Fruit fly (Drosophila melanogaster) whole organism, embryonic: ENCODE measurements around the gene sv.

Experiments
- BEAF-32 ChIP-seq: fragments of 200-800 bp; sonication (Bioruptor generic); optimal IDR thresholded peaks from 3 replicates; lab custom pipeline; 2017; ENCODE audit warnings: missing biosample characterization, missing genetic modification characterization, mild to moderate bottlenecking, moderate library complexity, missing genetic modification reagents
- CG10267 ChIP-seq: fragments of 200-800 bp; sonication (Bioruptor generic); optimal IDR thresholded peaks from 2 replicates; lab custom pipeline; 2018; ENCODE audit warnings: missing biosample characterization, mild to moderate bottlenecking, missing genetic modification characterization, moderate library complexity
- CG10431 ChIP-seq: fragments of 200-800 bp; sonication (Bioruptor generic); optimal IDR thresholded peaks from 3 replicates; lab custom pipeline; 2018; ENCODE audit warnings: missing biosample characterization, mild to moderate bottlenecking, missing genetic modification characterization
- CG11504 ChIP-seq: fragments of 200-800 bp; sonication (Bioruptor generic); optimal IDR thresholded peaks from 3 replicates; lab custom pipeline; 2019; ENCODE audit warnings: missing biosample characterization, mild to moderate bottlenecking, missing genetic modification characterization, moderate library complexity
- CG11723 ChIP-seq: fragments of 200-800 bp; sonication (Bioruptor generic); optimal IDR thresholded peaks from 2 replicates; lab custom pipeline; 2017; ENCODE audit warnings: missing biosample characterization, mild to moderate bottlenecking, missing genetic modification characterization
- CG12236 ChIP-seq: fragments of 200-800 bp; sonication (Bioruptor generic); optimal IDR thresholded peaks from 2 replicates; lab custom pipeline; 2016; ENCODE audit warnings: missing biosample characterization, missing genetic modification characterization
- CG13894 ChIP-seq: fragments of 200-800 bp; sonication (Bioruptor generic); optimal IDR thresholded peaks from 3 replicates; lab custom pipeline; 2018; ENCODE audit warnings: missing biosample characterization, mild to moderate bottlenecking, missing genetic modification characterization, moderate library complexity
- CG14710 ChIP-seq: fragments of 200-800 bp; sonication (Bioruptor generic); optimal IDR thresholded peaks from 3 replicates; lab custom pipeline; 2019; ENCODE audit warnings: missing biosample characterization, mild to moderate bottlenecking, missing genetic modification characterization, moderate library complexity
- CG17186 ChIP-seq: fragments of 200-800 bp; sonication (Bioruptor generic); optimal IDR thresholded peaks from 3 replicates; lab custom pipeline; 2017; ENCODE audit warnings: missing biosample characterization, missing genetic modification reagents, missing genetic modification characterization
- CG17361 ChIP-seq: fragments of 200-800 bp; sonication (Bioruptor generic); IDR thresholded peaks from 3 replicates; pipeline ENCODE4 v1.3.6; 2022; ENCODE audit warnings: missing biosample characterization, missing genetic modification characterization
- CG18262 ChIP-seq: fragments of 200-800 bp; optimal IDR thresholded peaks from 3 replicates; lab custom pipeline; 2019; ENCODE audit warnings: missing biosample characterization, mild to moderate bottlenecking, missing genetic modification characterization, moderate library complexity
- CG33557 ChIP-seq: fragments of 200-800 bp; sonication (Bioruptor generic); optimal IDR thresholded peaks from 2 replicates; lab custom pipeline; 2019; ENCODE audit warnings: missing biosample characterization, mild to moderate bottlenecking, missing genetic modification characterization, moderate library complexity
- CG6854 ChIP-seq: fragments of 200-800 bp; sonication (Bioruptor generic); optimal IDR thresholded peaks from 3 replicates; lab custom pipeline; 2017; ENCODE audit warnings: missing biosample characterization, mild to moderate bottlenecking, missing genetic modification characterization
- CG7786 ChIP-seq: fragments of 200-800 bp; sonication (Bioruptor generic); optimal IDR thresholded peaks from 2 replicates; lab custom pipeline; 2016; ENCODE audit warnings: missing biosample characterization, missing genetic modification characterization
- CG8089 ChIP-seq: fragments of 200-800 bp; sonication (Bioruptor generic); optimal IDR thresholded peaks from 3 replicates; lab custom pipeline; 2016; ENCODE audit warnings: missing biosample characterization, missing genetic modification characterization
- CG8944 ChIP-seq: fragments of 200-800 bp; sonication (Bioruptor generic); optimal IDR thresholded peaks from 3 replicates; lab custom pipeline; 2016; ENCODE audit warnings: missing biosample characterization, missing genetic modification characterization
- CoRest ChIP-seq: fragments of 200-800 bp; sonication (Bioruptor generic); optimal IDR thresholded peaks from 3 replicates; lab custom pipeline; 2018; ENCODE audit warnings: missing biosample characterization, mild to moderate bottlenecking, missing genetic modification characterization, moderate library complexity
- Dad ChIP-seq: fragments of 200-800 bp; sonication (Bioruptor generic); optimal IDR thresholded peaks from 3 replicates; lab custom pipeline; 2016; ENCODE audit warnings: missing biosample characterization, missing genetic modification characterization
- Dip3 ChIP-seq: fragments of 200-800 bp; sonication (Bioruptor generic); optimal IDR thresholded peaks from 3 replicates; lab custom pipeline; 2016; ENCODE audit warnings: missing biosample characterization, missing genetic modification characterization
- Dll ChIP-seq: fragments of 200-800 bp; sonication (Bioruptor generic); IDR thresholded peaks from 4 replicates; pipeline ENCODE4 v1.3.6; 2022; ENCODE audit warnings: missing biosample characterization, missing genetic modification characterization; ENCODE audit not compliant: partially characterized antibody
- Eip74EF ChIP-seq, 2 experiments: fragments of 200-800 bp in 1 of 2; fragments of >200 bp in 1 of 2; sonication (Bioruptor generic) in 1 of 2; optimal IDR thresholded peaks; 2 replicates each; lab custom pipeline; 2017 to 2019; ENCODE audit warnings: missing biosample characterization in 2 of 2, missing genetic modification characterization in 2 of 2, mild to moderate bottlenecking in 1 of 2, moderate library complexity in 1 of 2
- Ets65A ChIP-seq: fragments of 200-800 bp; sonication (Bioruptor generic); peaks from one replicate; lab custom pipeline; 2016; ENCODE audit warnings: missing biosample characterization, missing genetic modification characterization
- Ets97D ChIP-seq: fragments of 200-800 bp; sonication (Bioruptor generic); optimal IDR thresholded peaks from 3 replicates; lab custom pipeline; 2016; ENCODE audit warnings: missing biosample characterization, missing genetic modification characterization
- Fer1 ChIP-seq: fragments of 200-800 bp; sonication (Bioruptor generic); optimal IDR thresholded peaks from 2 replicates; lab custom pipeline; 2017; ENCODE audit warnings: missing biosample characterization, mild to moderate bottlenecking, missing genetic modification characterization
- HmgZ ChIP-seq: fragments of 200-800 bp; sonication (Bioruptor generic); optimal IDR thresholded peaks from 2 replicates; lab custom pipeline; 2018; ENCODE audit warnings: missing biosample characterization, mild to moderate bottlenecking, missing genetic modification characterization
- Hsf ChIP-seq: fragments of 200-800 bp; sonication (Bioruptor generic); optimal IDR thresholded peaks from 3 replicates; lab custom pipeline; 2016; ENCODE audit warnings: missing biosample characterization, missing genetic modification characterization
- MBD-R2 ChIP-seq: fragments of 200-800 bp; sonication (Bioruptor generic); IDR thresholded peaks from 2 replicates; pipeline ENCODE4 v1.3.6; 2022; ENCODE audit warnings: missing biosample characterization, missing genetic modification characterization
- Mad ChIP-seq: fragments of 200-800 bp; sonication (Bioruptor generic); optimal IDR thresholded peaks from 2 replicates; lab custom pipeline; 2016; ENCODE audit warnings: missing biosample characterization, missing genetic modification characterization
- NC2β ChIP-seq: fragments of 200-800 bp; sonication (Bioruptor generic); optimal IDR thresholded peaks from 2 replicates; lab custom pipeline; 2016; ENCODE audit warnings: missing biosample characterization, missing genetic modification characterization
- Nf-YC ChIP-seq: fragments of 200-800 bp; optimal IDR thresholded peaks from 3 replicates; lab custom pipeline; 2019; ENCODE audit warnings: missing biosample characterization, mild to moderate bottlenecking, missing genetic modification characterization, moderate library complexity
- NfI ChIP-seq: fragments of 200-800 bp; sonication (Bioruptor generic); optimal IDR thresholded peaks from 3 replicates; lab custom pipeline; 2018; ENCODE audit warnings: missing biosample characterization, mild to moderate bottlenecking, missing genetic modification characterization, moderate library complexity
- Poxn ChIP-seq: fragments of 200-800 bp; sonication (Bioruptor generic); IDR thresholded peaks from 2 replicates; pipeline ENCODE4 v1.3.6; 2022; ENCODE audit warnings: missing biosample characterization, missing genetic modification characterization
- Sry-δ ChIP-seq: fragments of 200-800 bp; sonication (Bioruptor generic); optimal IDR thresholded peaks from 2 replicates; lab custom pipeline; 2016; ENCODE audit warnings: missing biosample characterization, missing genetic modification characterization
- abd-A ChIP-seq: fragments of 200-800 bp; sonication (Bioruptor generic); optimal IDR thresholded peaks from 3 replicates; lab custom pipeline; 2019; ENCODE audit warnings: missing biosample characterization, mild to moderate bottlenecking, missing genetic modification characterization, moderate library complexity
- bigmax ChIP-seq: fragments of 200-800 bp; sonication (Bioruptor generic); optimal IDR thresholded peaks from 2 replicates; lab custom pipeline; 2018; ENCODE audit warnings: missing biosample characterization, mild to moderate bottlenecking, missing genetic modification characterization
- gem ChIP-seq: fragments of 200-800 bp; sonication (Bioruptor generic); optimal IDR thresholded peaks from 2 replicates; lab custom pipeline; 2019; ENCODE audit warnings: missing biosample characterization, mild to moderate bottlenecking, missing genetic modification characterization, moderate library complexity
- gsb-n ChIP-seq: fragments of 200-800 bp; sonication (Bioruptor generic); optimal IDR thresholded peaks from 3 replicates; lab custom pipeline; 2018; ENCODE audit warnings: missing biosample characterization, mild to moderate bottlenecking, missing genetic modification characterization
- knrl ChIP-seq: fragments of 200-800 bp; sonication (Bioruptor generic); IDR thresholded peaks from 3 replicates; pipeline ENCODE4 v1.3.6; 2022; ENCODE audit warnings: missing biosample characterization, missing genetic modification characterization; ENCODE audit not compliant: partially characterized antibody
- lab ChIP-seq: fragments of 200-800 bp; sonication (Bioruptor generic); optimal IDR thresholded peaks from 3 replicates; lab custom pipeline; 2017; ENCODE audit warnings: missing biosample characterization, missing genetic modification characterization, mild to moderate bottlenecking, moderate library complexity, missing genetic modification reagents
- mam ChIP-seq: fragments of 200-800 bp; sonication (Bioruptor generic); optimal IDR thresholded peaks from 3 replicates; lab custom pipeline; 2016; ENCODE audit warnings: missing biosample characterization, missing genetic modification characterization
- mld ChIP-seq: fragments of 200-800 bp; sonication (Bioruptor generic); IDR thresholded peaks from 3 replicates; pipeline ENCODE4 v1.3.6; 2022; ENCODE audit warnings: missing biosample characterization, missing genetic modification characterization; ENCODE audit not compliant: partially characterized antibody
- nmo ChIP-seq: fragments of 200-800 bp; sonication (Bioruptor generic); optimal IDR thresholded peaks from 2 replicates; lab custom pipeline; 2018; ENCODE audit warnings: missing biosample characterization, mild to moderate bottlenecking, missing genetic modification characterization, moderate library complexity
- org-1 ChIP-seq: fragments of 200-800 bp; sonication (Bioruptor generic); optimal IDR thresholded peaks from 2 replicates; lab custom pipeline; 2017; ENCODE audit warnings: missing biosample characterization, missing genetic modification characterization
- sob ChIP-seq: fragments of 200-800 bp; sonication (Bioruptor generic); IDR thresholded peaks from 2 replicates; pipeline ENCODE4 v1.3.6; 2022; ENCODE audit warnings: missing biosample characterization, missing genetic modification characterization
- stwl ChIP-seq: fragments of 200-800 bp; sonication (Bioruptor generic); optimal IDR thresholded peaks from 3 replicates; lab custom pipeline; 2018; ENCODE audit warnings: missing biosample characterization, mild to moderate bottlenecking, missing genetic modification characterization, moderate library complexity
- sug ChIP-seq: fragments of 200-800 bp; optimal IDR thresholded peaks from 2 replicates; lab custom pipeline; 2019; ENCODE audit warnings: missing biosample characterization, mild to moderate bottlenecking, missing genetic modification characterization, moderate library complexity
- trem ChIP-seq: fragments of 200-800 bp; optimal IDR thresholded peaks from 3 replicates; lab custom pipeline; 2019; ENCODE audit warnings: missing biosample characterization, mild to moderate bottlenecking, missing genetic modification characterization, moderate library complexity

Gene sv

DNA sequence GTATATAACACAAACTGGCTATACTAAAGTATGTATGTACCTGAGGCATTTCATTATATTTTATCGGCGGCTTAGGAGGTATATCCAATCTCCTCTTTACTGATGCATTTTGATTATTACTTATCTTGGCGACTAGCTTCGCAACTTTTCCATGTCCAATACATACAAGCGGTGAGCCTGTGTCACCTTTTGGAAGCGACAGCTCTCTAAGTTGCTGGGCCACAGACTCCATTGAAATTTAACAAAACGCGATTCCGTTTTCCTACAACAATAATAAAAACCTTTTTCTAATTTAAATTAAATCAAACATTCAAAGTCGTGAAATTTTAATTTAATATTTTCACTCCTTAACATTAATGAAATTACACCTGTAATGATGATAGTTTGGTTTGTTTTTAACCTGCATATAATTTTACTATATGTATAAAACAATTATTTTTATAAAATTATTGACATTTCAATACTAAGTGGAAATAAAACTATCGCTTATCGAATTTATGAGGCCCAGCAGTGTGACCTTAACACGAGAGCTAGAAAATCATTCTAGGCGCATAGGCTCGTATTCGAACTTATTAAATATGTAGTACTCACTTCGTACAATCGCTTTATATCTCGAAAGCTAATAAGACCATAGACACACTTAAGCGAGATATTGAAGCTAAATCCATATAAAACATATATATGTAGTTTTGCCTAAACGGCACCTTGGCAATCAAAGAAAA is 28.1 kb upstream of the sv start, which contains the start of gene apolpp (continued):
- no peak for TF ChIP-seq bigmax
- TF ChIP-seq CG18262: peak; percentile 11
- TF ChIP-seq trem (tag; lab: Kevin White, UChicago): peak; percentile 46
- TF ChIP-seq knrl: no peak
- TF ChIP-seq sug (tag; lab: Kevin White, UChicago): peak; percentile 19
- TF ChIP-seq Sry-δ: peak; percentile 59
- TF ChIP-seq NC2β: no peak
- no peak for TF ChIP-seq CG6854
- TF ChIP-seq Ets65A (GFP tag; lab: Kevin White, UChicago): peak; percentile 89
- peak; percentile 8 for TF ChIP-seq CG8089 (GFP tag; lab: Kevin White, UChicago)
- TF ChIP-seq CG13894: peak; percentile 72
- no peak for TF ChIP-seq CG7786 (GFP tag; lab: Kevin White, UChicago)
- TF ChIP-seq org-1 (GFP tag; lab: Kevin White, UChicago): no peak
- peak; percentile 63 for TF ChIP-seq BEAF-32 (GFP tag; lab: Kevin White, UChicago)
- no peak for TF ChIP-seq Dad
- TF ChIP-seq lab (GFP tag; lab: Kevin White, UChicago): no peak
- TF ChIP-seq CG11504: peak; percentile 33
- no peak for TF ChIP-seq CG12236 (GFP tag; lab: Kevin White, UChicago)
- peak; percentile 64 for TF ChIP-seq CG14710 (tag; lab: Kevin White, UChicago)
- TF ChIP-seq stwl (tag; lab: Kevin White, UChicago): peak; percentile 58
- no peak for TF ChIP-seq CG33557 (GFP tag; lab: Kevin White, UChicago)
- TF ChIP-seq HmgZ (tag; lab: Kevin White, UChicago): peak; percentile 35
- peak; percentile 25 for TF ChIP-seq Hsf (GFP tag; lab: Kevin White, UChicago)
- TF ChIP-seq Dll: no peak
- no peak for TF ChIP-seq Mad (GFP tag; lab: Kevin White, UChicago)
- TF ChIP-seq Dip3 (GFP tag; lab: Kevin White, UChicago): peak; percentile 32
- TF ChIP-seq gem (tag; lab: Kevin White, UChicago): peak; percentile 37
- TF ChIP-seq abd-A (tag; lab: Kevin White, UChicago): no peak
- TF ChIP-seq Ets97D (GFP tag; lab: Kevin White, UChicago): peak; percentile 71
- TF ChIP-seq MBD-R2: peak; percentile 14; the same call in 1 of the 2 replicates
- TF ChIP-seq CG10267 (tag; lab: Kevin White, UChicago): peak; percentile 7
- peak; percentile 68 for TF ChIP-seq CG17361 (GFP tag; lab: Robert Waterston, UW)
- peak; percentile 9 for TF ChIP-seq mam
- TF ChIP-seq Fer1: peak; percentile 24
- TF ChIP-seq sob: no peak
- TF ChIP-seq Nf-YC (tag; lab: Kevin White, UChicago): peak; percentile 10
- TF ChIP-seq CoRest (tag; lab: Kevin White, UChicago): peak; percentile 51
- TF ChIP-seq CG17186 (GFP tag; lab: Kevin White, UChicago): peak; percentile 11
- no peak for TF ChIP-seq mld
- peak; percentile 97 for TF ChIP-seq CG11723 (GFP tag; lab: Kevin White, UChicago)
- peak; percentile 17 for TF ChIP-seq NfI (GFP tag; lab: Kevin White, UChicago)
- TF ChIP-seq Poxn (GFP tag; lab: Robert Waterston, UW): no peak
- no peak for TF ChIP-seq CG8944
- peak in 1 of 2 experiments; percentile 50 for TF ChIP-seq Eip74EF (GFP tag; optimal IDR thresholded peaks at IDR 0.05; lab: Kevin White, UChicago)
- peak; percentile 69 for TF ChIP-seq nmo
- peak; percentile 2 for TF ChIP-seq gsb-n (tag; lab: Kevin White, UChicago)
- peak; percentile 11 for TF ChIP-seq CG10431 (GFP tag; lab: Kevin White, UChicago)
